Worm (Caenorhabditis elegans) whole organism, young adult: Measurements from ENCODE around the gene C47D12.4.
A peak's percentile ranks its signal among the peaks of the same experiment; 100 is the strongest.

Experiments
- C06A6.2 ChIP-seq: fragments of 200-800 bp; sonication (Bioruptor generic); conservative IDR thresholded peaks from 2 replicates; pipeline ENCODE4 v1.3.6; 2022; ENCODE audit warnings: missing genetic modification characterization, missing compliant biosample characterization
- C17E4.6 ChIP-seq: fragments of 200-800 bp; sonication (Bioruptor generic); IDR thresholded peaks from 2 replicates; pipeline ENCODE4 v1.3.6; 2022; ENCODE audit warnings: missing genetic modification reagents, missing genetic modification characterization, missing compliant biosample characterization
- D2030.7 ChIP-seq: fragments of 200-800 bp; sonication (Bioruptor generic); IDR thresholded peaks from 2 replicates; pipeline ENCODE4 v1.3.6; 2022; ENCODE audit warnings: missing genetic modification reagents, missing genetic modification characterization, missing compliant biosample characterization
- F22D6.2 ChIP-seq: sonication (generic microtip); optimal IDR thresholded peaks from 2 replicates; lab custom pipeline; 2016; ENCODE audit warnings: mild to moderate bottlenecking, missing genetic modification characterization, missing compliant biosample characterization
- F49E8.2 ChIP-seq: sonication (generic microtip); optimal IDR thresholded peaks from 3 replicates; lab custom pipeline; 2017; ENCODE audit warnings: missing genetic modification characterization, mild to moderate bottlenecking, missing compliant biosample characterization, antibody characterized with exemption, moderate library complexity; ENCODE audit not compliant: insufficient read depth
- F52B5.7 ChIP-seq: sonication (generic microtip); optimal IDR thresholded peaks from 2 replicates; lab custom pipeline; 2016; ENCODE audit warnings: mild to moderate bottlenecking, missing genetic modification characterization, missing compliant biosample characterization
- F55B11.4 ChIP-seq: sonication (generic microtip); optimal IDR thresholded peaks from 2 replicates; lab custom pipeline; 2016; ENCODE audit warnings: missing compliant biosample characterization, missing genetic modification characterization, borderline replicate concordance; ENCODE audit not compliant: insufficient read depth
- F57A8.1 ChIP-seq: fragments of 200-800 bp; sonication (Bioruptor generic); optimal IDR thresholded peaks from 2 replicates; lab custom pipeline; 2018; ENCODE audit warnings: mild to moderate bottlenecking, missing genetic modification characterization, moderate library complexity, missing compliant biosample characterization
- T07F8.4 ChIP-seq: sonication (generic microtip); optimal IDR thresholded peaks from 2 replicates; lab custom pipeline; 2016; ENCODE audit warnings: mild to moderate bottlenecking, missing genetic modification characterization, moderate library complexity, missing compliant biosample characterization
- T26A5.8 ChIP-seq: sonication (generic microtip); optimal IDR thresholded peaks from 2 replicates; lab custom pipeline; 2016; ENCODE audit warnings: missing genetic modification characterization, missing compliant biosample characterization
- Y53F4B.3 ChIP-seq: fragments of 200-800 bp; sonication (Bioruptor generic); IDR thresholded peaks from 2 replicates; pipeline ENCODE4 v1.3.6; 2022; ENCODE audit warnings: missing genetic modification reagents, missing genetic modification characterization, missing compliant biosample characterization
- Y56A3A.18 ChIP-seq: fragments of 200-800 bp; sonication (Bioruptor generic); IDR thresholded peaks from 2 replicates; pipeline ENCODE4 v1.3.6; 2022; ENCODE audit warnings: missing genetic modification reagents, missing genetic modification characterization, missing compliant biosample characterization
- Y95B8A.8 ChIP-seq: fragments of 200-800 bp; sonication (Bioruptor generic); IDR thresholded peaks from 2 replicates; pipeline ENCODE4 v1.3.6; 2022; ENCODE audit warnings: missing genetic modification reagents, missing genetic modification characterization, missing compliant biosample characterization
- ZK185.1 ChIP-seq: sonication (generic microtip); optimal IDR thresholded peaks from 2 replicates; lab custom pipeline; 2016; ENCODE audit warnings: mild to moderate bottlenecking, missing genetic modification characterization, missing compliant biosample characterization; ENCODE audit not compliant: poor library complexity, severe bottlenecking
- akir-1 ChIP-seq: fragments of 200-800 bp; sonication (Bioruptor generic); optimal IDR thresholded peaks from 2 replicates; lab custom pipeline; 2018; ENCODE audit warnings: mild to moderate bottlenecking, missing genetic modification characterization, moderate library complexity, missing compliant biosample characterization
- atf-7 ChIP-seq: sonication (generic microtip); optimal IDR thresholded peaks from 2 replicates; lab custom pipeline; 2017; ENCODE audit warnings: mild to moderate bottlenecking, missing genetic modification characterization, missing compliant biosample characterization
- bed-1 ChIP-seq: fragments of 200-800 bp; sonication (Bioruptor generic); IDR thresholded peaks from 2 replicates; pipeline ENCODE4 v1.3.6; 2022; ENCODE audit warnings: missing genetic modification reagents, missing genetic modification characterization, missing compliant biosample characterization
- ccch-3 ChIP-seq: fragments of 200-800 bp; sonication (Bioruptor generic); optimal IDR thresholded peaks from 2 replicates; lab custom pipeline; 2018; ENCODE audit warnings: mild to moderate bottlenecking, missing genetic modification characterization, missing compliant biosample characterization
- ceh-91 ChIP-seq: fragments of 200-800 bp; sonication (Bioruptor generic); IDR thresholded peaks from 2 replicates; pipeline ENCODE4 v1.3.6; 2022; ENCODE audit warnings: missing genetic modification reagents, missing genetic modification characterization, missing compliant biosample characterization
- chd-7 ChIP-seq: sonication (generic microtip); optimal IDR thresholded peaks from 2 replicates; lab custom pipeline; 2016; ENCODE audit warnings: mild to moderate bottlenecking, missing genetic modification characterization, moderate library complexity, missing compliant biosample characterization
- dpff-1 ChIP-seq: sonication (generic microtip); optimal IDR thresholded peaks from 2 replicates; lab custom pipeline; 2017; ENCODE audit warnings: mild to moderate bottlenecking, missing genetic modification characterization, missing compliant biosample characterization
- efl-1 ChIP-seq: fragments of 150-350 bp; optimal IDR thresholded peaks from 2 replicates; lab custom pipeline; 2014; ENCODE audit warnings: missing biosample characterization, missing genetic modification reagents, missing genetic modification characterization
- egl-44 ChIP-seq: fragments of 200-800 bp; sonication (Bioruptor generic); IDR thresholded peaks from 2 replicates; pipeline ENCODE4 v1.3.6; 2022; ENCODE audit warnings: missing genetic modification reagents, missing genetic modification characterization, missing compliant biosample characterization
- ekl-4 ChIP-seq: fragments of 200-800 bp; sonication (Bioruptor generic); IDR thresholded peaks from 2 replicates; pipeline ENCODE4 v1.3.6; 2022; ENCODE audit warnings: missing genetic modification reagents, missing genetic modification characterization, missing compliant biosample characterization
- hlh-12 ChIP-seq: sonication (generic microtip); optimal IDR thresholded peaks from 2 replicates; lab custom pipeline; 2016; ENCODE audit warnings: missing genetic modification characterization, missing compliant biosample characterization
- lag-1 ChIP-seq: fragments of 200-800 bp; sonication (Bioruptor generic); IDR thresholded peaks from 2 replicates; pipeline ENCODE4 v1.3.6; 2022; ENCODE audit warnings: missing genetic modification reagents, missing genetic modification characterization, missing compliant biosample characterization
- let-607 ChIP-seq, 2 experiments: fragments of 200-800 bp in 1 of 2; sonication (Bioruptor generic) in 1 of 2; sonication (generic microtip) in 1 of 2; optimal IDR thresholded peaks; 2 replicates each; lab custom pipeline; 2016 to 2018; ENCODE audit warnings: mild to moderate bottlenecking in 2 of 2, missing compliant biosample characterization in 2 of 2, missing genetic modification characterization in 2 of 2, moderate library complexity in 2 of 2, missing genotype in 1 of 2
- lin-26 ChIP-seq: fragments of 200-800 bp; sonication (Bioruptor generic); IDR thresholded peaks from 2 replicates; pipeline ENCODE4 v1.3.6; 2022; ENCODE audit warnings: missing genetic modification reagents, missing genetic modification characterization, missing compliant biosample characterization
- lin-40 ChIP-seq: sonication (generic microtip); optimal IDR thresholded peaks from 2 replicates; lab custom pipeline; 2016; ENCODE audit warnings: missing genetic modification characterization, mild to moderate bottlenecking, missing compliant biosample characterization, missing genotype, missing genetic modification reagents
- lsl-1 ChIP-seq: fragments of 200-800 bp; sonication (Bioruptor generic); optimal IDR thresholded peaks from 2 replicates; lab custom pipeline; 2018; ENCODE audit warnings: mild to moderate bottlenecking, missing genetic modification characterization, moderate library complexity, missing compliant biosample characterization
- madf-8 ChIP-seq: fragments of 200-800 bp; sonication (Bioruptor generic); conservative IDR thresholded peaks from 2 replicates; pipeline ENCODE4 v1.3.6; 2022; ENCODE audit warnings: missing genetic modification reagents, missing genetic modification characterization, missing compliant biosample characterization
- mel-28 ChIP-seq: sonication (generic microtip); optimal IDR thresholded peaks from 2 replicates; lab custom pipeline; 2016; ENCODE audit warnings: borderline replicate concordance, mild to moderate bottlenecking, missing genetic modification characterization, missing compliant biosample characterization
- mxl-1 ChIP-seq: sonication (generic microtip); optimal IDR thresholded peaks from 2 replicates; lab custom pipeline; 2016; ENCODE audit warnings: missing genetic modification characterization, missing compliant biosample characterization
- nhr-179 ChIP-seq: sonication (generic microtip); optimal IDR thresholded peaks from 2 replicates; lab custom pipeline; 2016; ENCODE audit warnings: mild to moderate bottlenecking, missing genetic modification characterization, missing compliant biosample characterization
- nhr-90 ChIP-seq: sonication (generic microtip); optimal IDR thresholded peaks from 2 replicates; lab custom pipeline; 2016; ENCODE audit warnings: missing genotype, mild to moderate bottlenecking, missing genetic modification characterization, missing compliant biosample characterization
- pbrm-1 ChIP-seq: fragments of 200-800 bp; sonication (Bioruptor generic); IDR thresholded peaks from 2 replicates; pipeline ENCODE4 v1.3.6; 2022; ENCODE audit warnings: missing genetic modification reagents, missing genetic modification characterization, missing compliant biosample characterization
- rcor-1 ChIP-seq: fragments of 200-800 bp; sonication (Bioruptor generic); IDR thresholded peaks from 2 replicates; pipeline ENCODE4 v1.3.6; 2022; ENCODE audit warnings: missing genetic modification reagents, missing genetic modification characterization, missing compliant biosample characterization
- rec-8 ChIP-seq, 2 experiments: sonication (generic microtip); optimal IDR thresholded peaks; 2 replicates each; lab custom pipeline; 2016; ENCODE audit warnings: mild to moderate bottlenecking in 2 of 2, missing genetic modification characterization in 2 of 2, missing genetic modification reagents in 2 of 2, missing genotype in 2 of 2, missing biosample characterization in 1 of 2, missing compliant biosample characterization in 1 of 2, moderate library complexity in 1 of 2
- snpc-1.3 ChIP-seq: sonication (generic microtip); optimal IDR thresholded peaks from 2 replicates; lab custom pipeline; 2017; ENCODE audit warnings: missing genetic modification characterization, mild to moderate bottlenecking, missing compliant biosample characterization, antibody characterized with exemption, moderate library complexity, missing genotype, missing genetic modification reagents; ENCODE audit not compliant: insufficient read depth
- snpc-3.4 ChIP-seq: sonication (generic microtip); optimal IDR thresholded peaks from 2 replicates; lab custom pipeline; 2017; ENCODE audit warnings: missing genetic modification characterization, mild to moderate bottlenecking, missing compliant biosample characterization, antibody characterized with exemption, moderate library complexity, missing genotype, missing genetic modification reagents
- tbp1 ChIP-seq: fragments of 200-800 bp; sonication (Bioruptor generic); optimal IDR thresholded peaks from 2 replicates; lab custom pipeline; 2018; ENCODE audit warnings: mild to moderate bottlenecking, missing genetic modification characterization, missing compliant biosample characterization
- tbx-9 ChIP-seq: sonication (generic microtip); optimal IDR thresholded peaks from 2 replicates; lab custom pipeline; 2016; ENCODE audit warnings: borderline replicate concordance, missing genetic modification characterization, inconsistent platforms, missing compliant biosample characterization
- unc-62 ChIP-seq: fragments of 150-350 bp; optimal IDR thresholded peaks from 2 replicates; lab custom pipeline; 2014; ENCODE audit warnings: missing biosample characterization, missing genetic modification reagents, missing genetic modification characterization
- xnd-1 ChIP-seq: sonication (generic microtip); optimal IDR thresholded peaks from 2 replicates; lab custom pipeline; 2016; ENCODE audit warnings: missing genotype, missing genetic modification reagents, missing genetic modification characterization, missing compliant biosample characterization
- ztf-18 ChIP-seq: sonication (generic microtip); optimal IDR thresholded peaks from 2 replicates; lab custom pipeline; 2016; ENCODE audit warnings: missing genotype, mild to moderate bottlenecking, missing genetic modification characterization, missing compliant biosample characterization
- ztf-25 ChIP-seq: fragments of 200-800 bp; sonication (Bioruptor generic); IDR thresholded peaks from 2 replicates; pipeline ENCODE4 v1.3.6; 2022; ENCODE audit warnings: missing genetic modification reagents, missing genetic modification characterization, missing compliant biosample characterization
- ztf-6 ChIP-seq: fragments of 200-800 bp; sonication (Bioruptor generic); IDR thresholded peaks from 2 replicates; pipeline ENCODE4 v1.3.6; 2022; ENCODE audit warnings: missing genetic modification reagents, missing genetic modification characterization, missing compliant biosample characterization

Gene C47D12.4

ce11 chrII:11726470-11727106 is 45.0 kb downstream of the C47D12.4 start, which contains the start of gene F13D12.5 (continued):
- TF ChIP-seq pbrm-1 (no peak; the same call in 1 of the 2 replicates), mxl-1 (no peak), egl-44 (no peak), ceh-91 (peak; percentile 88), atf-7 (tag; lab: Kevin White, UChicago) (no peak), C06A6.2 (GFP tag; lab: Robert Waterston, UW) (no peak), ztf-25 (GFP tag; lab: Robert Waterston, UW) (no peak), ztf-18 (tag; lab: Kevin White, UChicago) (peak; percentile 6), unc-62 (no peak), ZK185.1 (tag; lab: Kevin White, UChicago) (no peak), F55B11.4 (tag; lab: Kevin White, UChicago) (no peak), ekl-4 (GFP tag; lab: Robert Waterston, UW) (no peak), C17E4.6 (0 out of 2 replicates have a peak, but pooled peaks have one; percentile 9), lag-1 (GFP tag; lab: Robert Waterston, UW) (no peak), mel-28 (tag; lab: Kevin White, UChicago) (no peak), rec-8 (tag; optimal IDR thresholded peaks at IDR 0.05; lab: Kevin White, UChicago) (no peak), tbx-9 (tag; lab: Kevin White, UChicago) (no peak), hlh-12 (tag; lab: Kevin White, UChicago) (no peak), snpc-1.3 (tag; lab: Kevin White, UChicago) (peak; percentile 23), bed-1 (no peak), chd-7 (tag; lab: Kevin White, UChicago) (no peak), rcor-1 (no peak), Y53F4B.3 (GFP tag; lab: Robert Waterston, UW) (no peak), F22D6.2 (tag; lab: Kevin White, UChicago) (no peak), nhr-90 (no peak), tbp1 (GFP tag; lab: Kevin White, UChicago) (peak; percentile 2), snpc-3.4 (tag; lab: Kevin White, UChicago) (peak; percentile 71), T26A5.8 (tag; lab: Kevin White, UChicago) (no peak), lin-26 (GFP tag; lab: Robert Waterston, UW) (0 out of 2 replicates have a peak, but pooled peaks have one; percentile 60), xnd-1 (tag; lab: Kevin White, UChicago) (peak; percentile 82), lsl-1 (peak; percentile 94), lin-40 (tag; lab: Kevin White, UChicago) (no peak), F49E8.2 (no peak), ccch-3 (no peak), F52B5.7 (tag; lab: Kevin White, UChicago) (no peak), nhr-179 (no peak), dpff-1 (tag; lab: Kevin White, UChicago) (no peak), let-607 (tag; optimal IDR thresholded peaks at IDR 0.05; lab: Kevin White, UChicago) (no peak), T07F8.4 (tag; lab: Kevin White, UChicago) (no peak), akir-1 (GFP tag; lab: Kevin White, UChicago) (no peak), ztf-6 (GFP tag; lab: Robert Waterston, UW) (no peak), efl-1 (GFP tag; lab: Kevin White, UChicago) (peak; percentile 88), madf-8 (GFP tag; lab: Robert Waterston, UW) (peak; percentile 89), Y95B8A.8 (GFP tag; lab: Robert Waterston, UW) (no peak), F57A8.1 (no peak), D2030.7 (peak; percentile 86), Y56A3A.18 (0 out of 2 replicates have a peak, but pooled peaks have one; percentile 40)
